Worm (Caenorhabditis elegans): ENCODE results near the gene trxr-1.
A peak's percentile ranks its signal among the peaks of the same experiment; 100 is the strongest.

The trxr-1 gene

ce11 chrIV:7011728-7012127 lies at the start of gene trxr-1:
trxr-1 (plus strand) TSS chrIV:7011954.
- no peak for TF ChIP-seq Y105C5A.15 (GFP tag; IDR thresholded peaks at IDR 0.05)
- peak; percentile 69 for TF ChIP-seq hlh-30 (tag; optimal IDR thresholded peaks at IDR 0.05; ENCODE audit: insufficient read depth)
- TF ChIP-seq sdz-12 (GFP tag; optimal IDR thresholded peaks at IDR 0.05), result no peak
- TF ChIP-seq ZK337.2 (GFP tag; IDR thresholded peaks at IDR 0.05), result no peak
- TF ChIP-seq pqm-1 (tag; optimal IDR thresholded peaks at IDR 0.05), result no peak
- peak; percentile 66 for TF ChIP-seq mxl-3 (GFP tag; optimal IDR thresholded peaks at IDR 0.05)
- TF ChIP-seq fkh-10 (GFP tag; optimal IDR thresholded peaks at IDR 0.05), result no peak

ce11 chrIV:6964508-6964907 lies 47.2 kb upstream of the trxr-1 start, which contains the start of gene B0478.3:
B0478.3 (minus strand) TSS chrIV:6964608.
- TF ChIP-seq ces-1 (GFP tag; optimal IDR thresholded peaks at IDR 0.05) (no peak), nhr-102 (tag; optimal IDR thresholded peaks at IDR 0.05) (no peak), dmd-9 (GFP tag; IDR thresholded peaks at IDR 0.05) (no peak), D1046.2 (GFP tag; IDR thresholded peaks at IDR 0.05) (no peak), jun-1 (tag; optimal IDR thresholded peaks at IDR 0.05) (no peak), Y48G9A.11 (GFP tag; IDR thresholded peaks at IDR 0.05) (no peak)

- no peak for TF ChIP-seq tra-1 (GFP tag; IDR thresholded peaks at IDR 0.05)
Measured at ce11 chrIV:6965192-6965591, 46.6 kb upstream of the trxr-1 start, which contains the start of gene ZK381.2. ZK381.2 (plus strand) TSS chrIV:6965492.

- TF ChIP-seq Y75B8A.6 (GFP tag; IDR thresholded peaks at IDR 0.05) (no peak), mxl-2 (GFP tag; conservative IDR thresholded peaks at IDR 0.05) (no peak), T20F7.1 (GFP tag; optimal IDR thresholded peaks at IDR 0.05) (no peak), daf-19 (GFP tag; conservative IDR thresholded peaks at IDR 0.05) (no peak), T26A8.4 (GFP tag; IDR thresholded peaks at IDR 0.05) (no peak), egl-27 (tag; optimal IDR thresholded peaks at IDR 0.05) (no peak), zip-2 (tag; optimal IDR thresholded peaks at IDR 0.05) (no peak), ztf-11 (tag; optimal IDR thresholded peaks at IDR 0.05) (no peak), nhr-25 (tag; optimal IDR thresholded peaks at IDR 0.05; ENCODE audit: borderline replicate concordance, insufficient read depth) (no peak), D1046.2 (GFP tag; IDR thresholded peaks at IDR 0.05) (no peak), lin-13 (GFP tag; optimal IDR thresholded peaks at IDR 0.05) (no peak), ama-1 (optimal IDR thresholded peaks at IDR 0.05) (no peak)
Measured at ce11 chrIV:6970271-6970670, 41.5 kb upstream of the trxr-1 start, which contains the start of gene ZK381.8. ZK381.8 (minus strand) TSS chrIV:6970371.

ce11 chrIV:6971213-6971612 lies 40.5 kb upstream of the trxr-1 start, which contains the start of gene ZK381.62:
ZK381.62 (minus strand) TSS chrIV:6971313.
- TF ChIP-seq mxl-3 (GFP tag; optimal IDR thresholded peaks at IDR 0.05), result no peak
- TF ChIP-seq aha-1 (tag), result peak; percentile 33

ce11 chrIV:6972427-6972826 lies 39.3 kb upstream of the trxr-1 start, which contains the start of gene nhr-249:
nhr-249 (minus strand) TSS chrIV:6972527.
- TF ChIP-seq set-16 (GFP tag; IDR thresholded peaks at IDR 0.05) (no peak), daf-16 (GFP tag; optimal IDR thresholded peaks at IDR 0.05) (no peak), daf-16 (tag; optimal IDR thresholded peaks at IDR 0.05) (no peak), spr-1 (tag; optimal IDR thresholded peaks at IDR 0.05) (no peak), jun-1 (tag; optimal IDR thresholded peaks at IDR 0.05) (no peak)
